Fruit fly (Drosophila melanogaster): ENCODE data around the gene CG15754.

Gene CG15754

dm6 chrX:13572382-13572781 is 44.6 kb downstream of the CG15754 start:
- TF ChIP-seq Abd-B (GFP tag; optimal IDR thresholded peaks at IDR 0.05) (no peak), rgr (GFP tag; optimal IDR thresholded peaks at IDR 0.05) (no peak), foxo (GFP tag; optimal IDR thresholded peaks at IDR 0.05) (peak in 1 of 2 experiments; percentile 29), ey (GFP tag; optimal IDR thresholded peaks at IDR 0.05) (peak; percentile 29)

Data from whole organism, wandering third instar larva.